Worm (Caenorhabditis elegans) whole organism, midembryonic: ENCODE measurements around the gene B0393.7.

Experiments
- T22C8.4 ChIP-seq: fragments of 200-800 bp; sonication (Bioruptor generic); IDR thresholded peaks from 2 replicates; pipeline ENCODE4 v1.3.6; 2022; ENCODE audit warnings: missing genetic modification characterization, missing compliant biosample characterization
- cog-1 ChIP-seq: sonication (generic microtip); optimal IDR thresholded peaks from 2 replicates; lab custom pipeline; 2016; ENCODE audit warnings: missing genetic modification characterization, missing compliant biosample characterization
- flt-1 ChIP-seq: fragments of 200-800 bp; sonication (Bioruptor generic); IDR thresholded peaks from 2 replicates; pipeline ENCODE4 v1.3.6; 2022; ENCODE audit warnings: missing genetic modification characterization, missing compliant biosample characterization
- klf-2 ChIP-seq: fragments of 200-800 bp; sonication (Bioruptor generic); conservative IDR thresholded peaks from 2 replicates; pipeline ENCODE4 v1.3.6; 2022; ENCODE audit warnings: missing genetic modification reagents, missing genetic modification characterization, missing compliant biosample characterization
- med-1 ChIP-seq: sonication (generic microtip); optimal IDR thresholded peaks from 2 replicates; lab custom pipeline; 2017; ENCODE audit warnings: missing genetic modification characterization, mild to moderate bottlenecking, missing compliant biosample characterization, antibody characterized with exemption, missing genetic modification reagents; ENCODE audit not compliant: insufficient read depth
- ref-1 ChIP-seq: fragments of 200-800 bp; sonication (Bioruptor generic); conservative IDR thresholded peaks from 2 replicates; pipeline ENCODE4 v1.3.6; 2022; ENCODE audit warnings: missing genetic modification reagents, missing genetic modification characterization, missing compliant biosample characterization
- tab-1 ChIP-seq: fragments of 200-800 bp; sonication (Bioruptor generic); IDR thresholded peaks from 2 replicates; pipeline ENCODE4 v1.3.6; 2022; ENCODE audit warnings: missing genetic modification characterization, missing compliant biosample characterization
- ztf-23 ChIP-seq: fragments of 200-800 bp; sonication (Bioruptor generic); IDR thresholded peaks from 2 replicates; pipeline ENCODE4 v1.3.6; 2022; ENCODE audit warnings: missing genetic modification reagents, missing genetic modification characterization, missing compliant biosample characterization
- ztf-29 ChIP-seq: fragments of 200-800 bp; sonication (Bioruptor generic); IDR thresholded peaks from 2 replicates; pipeline ENCODE4 v1.3.6; 2022; ENCODE audit warnings: missing genetic modification reagents, missing genetic modification characterization, missing compliant biosample characterization

The B0393.7 gene

ce11 chrIII:4767869-4768645, 9.8 kb downstream of the B0393.7 start:
- TF ChIP-seq cog-1 (tag; lab: Kevin White, UChicago), result no peak
- no peak for TF ChIP-seq tab-1 (GFP tag; lab: Robert Waterston, UW)
- no peak for TF ChIP-seq ztf-23 (GFP tag; lab: Robert Waterston, UW)
- TF ChIP-seq klf-2 (GFP tag; lab: Robert Waterston, UW), result no peak
- TF ChIP-seq flt-1 (GFP tag; lab: Robert Waterston, UW), result no peak
- TF ChIP-seq T22C8.4 (GFP tag; lab: Robert Waterston, UW), result no peak
- no peak for TF ChIP-seq med-1
- no peak for TF ChIP-seq ztf-29 (GFP tag; lab: Robert Waterston, UW)
- no peak for TF ChIP-seq ref-1 (GFP tag; lab: Robert Waterston, UW)

ce11 chrIII:4766842-4767241, 11.1 kb downstream of the B0393.7 start:
- no peak for TF ChIP-seq ref-1 (GFP tag; lab: Robert Waterston, UW)
- no peak for TF ChIP-seq ztf-29 (GFP tag; lab: Robert Waterston, UW)
- no peak for TF ChIP-seq ztf-23 (GFP tag; lab: Robert Waterston, UW)
- no peak for TF ChIP-seq cog-1 (tag; lab: Kevin White, UChicago)
- no peak for TF ChIP-seq T22C8.4 (GFP tag; lab: Robert Waterston, UW)
- TF ChIP-seq flt-1 (GFP tag; lab: Robert Waterston, UW), result no peak
- no peak for TF ChIP-seq klf-2 (GFP tag; lab: Robert Waterston, UW)
- no peak for TF ChIP-seq tab-1 (GFP tag; lab: Robert Waterston, UW)
- TF ChIP-seq med-1, result no peak

- TF ChIP-seq ztf-29 (GFP tag; lab: Robert Waterston, UW), result no peak
- TF ChIP-seq ztf-23 (GFP tag; lab: Robert Waterston, UW), result no peak
- TF ChIP-seq T22C8.4 (GFP tag; lab: Robert Waterston, UW), result no peak
- no peak for TF ChIP-seq tab-1 (GFP tag; lab: Robert Waterston, UW)
- TF ChIP-seq cog-1 (tag; lab: Kevin White, UChicago), result no peak
- TF ChIP-seq ref-1 (GFP tag; lab: Robert Waterston, UW), result no peak
- TF ChIP-seq flt-1 (GFP tag; lab: Robert Waterston, UW), result no peak
Observed at ce11 chrIII:4765474-4765873, 12.4 kb downstream of the B0393.7 start, which contains the start of gene B0393.5. TSS of gene B0393.5 (plus strand) at chrIII:4765774.

- TF ChIP-seq ztf-29 (GFP tag; lab: Robert Waterston, UW) (no peak), flt-1 (GFP tag; lab: Robert Waterston, UW) (no peak), ref-1 (GFP tag; lab: Robert Waterston, UW) (no peak), cog-1 (tag; lab: Kevin White, UChicago) (no peak), klf-2 (GFP tag; lab: Robert Waterston, UW) (no peak), ztf-23 (GFP tag; lab: Robert Waterston, UW) (no peak), tab-1 (GFP tag; lab: Robert Waterston, UW) (no peak), med-1 (no peak), T22C8.4 (GFP tag; lab: Robert Waterston, UW) (no peak)
Observed at ce11 chrIII:4763509-4763908, 14.4 kb downstream of the B0393.7 start, which contains the start of gene B0393.4. TSS of gene B0393.4 (minus strand) at chrIII:4763609.

- TF ChIP-seq T22C8.4 (GFP tag; lab: Robert Waterston, UW) (no peak), cog-1 (tag; lab: Kevin White, UChicago) (no peak), flt-1 (GFP tag; lab: Robert Waterston, UW) (no peak), med-1 (no peak), klf-2 (GFP tag; lab: Robert Waterston, UW) (no peak), ztf-29 (GFP tag; lab: Robert Waterston, UW) (no peak), ztf-23 (GFP tag; lab: Robert Waterston, UW) (no peak), ref-1 (GFP tag; lab: Robert Waterston, UW) (no peak), tab-1 (GFP tag; lab: Robert Waterston, UW) (no peak)
Observed at ce11 chrIII:4762846-4763245, 15.1 kb downstream of the B0393.7 start.

ce11 chrIII:4756983-4757382, 20.9 kb downstream of the B0393.7 start, which contains the start of gene fbxl-2:
TSS of gene fbxl-2 (plus strand) at chrIII:4757260.
- peak; percentile 87 for TF ChIP-seq flt-1 (GFP tag; lab: Robert Waterston, UW)
- peak; percentile 72 for TF ChIP-seq T22C8.4 (GFP tag; lab: Robert Waterston, UW)
- peak; percentile 39 for TF ChIP-seq med-1
- 0 out of 2 replicates have a peak, but pooled peaks have one; percentile 35 for TF ChIP-seq ref-1 (GFP tag; lab: Robert Waterston, UW)
- peak; percentile 77; the same call in 1 of the 2 replicates for TF ChIP-seq klf-2 (GFP tag; lab: Robert Waterston, UW)
- peak; percentile 81 for TF ChIP-seq cog-1 (tag; lab: Kevin White, UChicago)
- peak; percentile 86 for TF ChIP-seq ztf-23 (GFP tag; lab: Robert Waterston, UW)
- peak; percentile 86 for TF ChIP-seq tab-1 (GFP tag; lab: Robert Waterston, UW)
- TF ChIP-seq ztf-29 (GFP tag; lab: Robert Waterston, UW), result peak; percentile 66

- TF ChIP-seq klf-2 (GFP tag; lab: Robert Waterston, UW), result no peak
- no peak for TF ChIP-seq flt-1 (GFP tag; lab: Robert Waterston, UW)
- peak; percentile 41 for TF ChIP-seq cog-1 (tag; lab: Kevin White, UChicago)
- peak; percentile 71; the same call in 1 of the 2 replicates for TF ChIP-seq ztf-23 (GFP tag; lab: Robert Waterston, UW)
- 0 out of 2 replicates have a peak, but pooled peaks have one; percentile 21 for TF ChIP-seq ztf-29 (GFP tag; lab: Robert Waterston, UW)
Observed at ce11 chrIII:4754001-4754561, 23.8 kb downstream of the B0393.7 start, which contains the start of the genes rps-0 and rbg-3. TSS of gene rps-0 (minus strand) at chrIII:4754051. TSS of gene rbg-3 (plus strand) at chrIII:4754424.

- TF ChIP-seq cog-1 (tag; lab: Kevin White, UChicago) (no peak), T22C8.4 (GFP tag; lab: Robert Waterston, UW) (no peak), klf-2 (GFP tag; lab: Robert Waterston, UW) (0 out of 2 replicates have a peak, but pooled peaks have one; percentile 5)
Observed at ce11 chrIII:4748666-4749065, 29.2 kb downstream of the B0393.7 start.
